Fruit fly (Drosophila melanogaster) whole organism, embryonic: ENCODE measurements around the gene CG9107.

Source experiments
- Asciz ChIP-seq: fragments of 200-800 bp; sonication (Bioruptor generic); optimal IDR thresholded peaks from 2 replicates; lab custom pipeline; 2017; ENCODE audit warnings: missing biosample characterization, mild to moderate bottlenecking, missing genetic modification characterization, missing genetic modification reagents
- BEAF-32 ChIP-seq: fragments of 200-800 bp; sonication (Bioruptor generic); optimal IDR thresholded peaks from 3 replicates; lab custom pipeline; 2017; ENCODE audit warnings: missing biosample characterization, missing genetic modification characterization, mild to moderate bottlenecking, moderate library complexity, missing genetic modification reagents
- CG1233 ChIP-seq: fragments of 200-800 bp; sonication (Bioruptor generic); optimal IDR thresholded peaks from 4 replicates; lab custom pipeline; 2018; ENCODE audit warnings: missing biosample characterization, mild to moderate bottlenecking, missing genetic modification characterization
- CG12659 ChIP-seq: fragments of 200-800 bp; sonication (Bioruptor generic); optimal IDR thresholded peaks from 3 replicates; lab custom pipeline; 2017; ENCODE audit warnings: mild to moderate bottlenecking, missing biosample characterization, missing genetic modification reagents, missing genetic modification characterization
- CG13424 ChIP-seq: fragments of 200-800 bp; sonication (Bioruptor generic); optimal IDR thresholded peaks from 2 replicates; lab custom pipeline; 2019; ENCODE audit warnings: missing biosample characterization, mild to moderate bottlenecking, missing genetic modification characterization, moderate library complexity
- CG13894 ChIP-seq: fragments of 200-800 bp; sonication (Bioruptor generic); optimal IDR thresholded peaks from 3 replicates; lab custom pipeline; 2018; ENCODE audit warnings: missing biosample characterization, mild to moderate bottlenecking, missing genetic modification characterization, moderate library complexity
- CG15601 ChIP-seq: fragments of 200-800 bp; sonication (Bioruptor generic); optimal IDR thresholded peaks from 3 replicates; lab custom pipeline; 2019; ENCODE audit warnings: missing biosample characterization, mild to moderate bottlenecking, missing genetic modification characterization, moderate library complexity
- CG17829 ChIP-seq: fragments of 200-800 bp; optimal IDR thresholded peaks from 2 replicates; lab custom pipeline; 2019; ENCODE audit warnings: missing biosample characterization, mild to moderate bottlenecking, missing genetic modification characterization, moderate library complexity
- CG18476 ChIP-seq: fragments of 200-800 bp; sonication (Bioruptor generic); optimal IDR thresholded peaks from 2 replicates; lab custom pipeline; 2016; ENCODE audit warnings: missing biosample characterization, mild to moderate bottlenecking, missing genetic modification characterization
- CG18764 ChIP-seq: fragments of 200-800 bp; sonication (Bioruptor generic); optimal IDR thresholded peaks from 3 replicates; lab custom pipeline; 2016; ENCODE audit warnings: missing biosample characterization, missing genetic modification characterization
- CG30403 ChIP-seq: fragments of 200-800 bp; sonication (Bioruptor generic); optimal IDR thresholded peaks from 3 replicates; lab custom pipeline; 2016; ENCODE audit warnings: missing biosample characterization, missing genetic modification characterization
- CG32532 ChIP-seq: fragments of 200-800 bp; sonication (Bioruptor generic); IDR thresholded peaks from 2 replicates; pipeline ENCODE4 v1.3.6; 2022; ENCODE audit warnings: missing biosample characterization, missing genetic modification characterization
- CG3838 ChIP-seq: fragments of 200-800 bp; sonication (Bioruptor generic); optimal IDR thresholded peaks from 3 replicates; lab custom pipeline; 2016; ENCODE audit warnings: missing biosample characterization, missing genetic modification characterization
- CG3995 ChIP-seq: fragments of 200-800 bp; sonication (Bioruptor generic); optimal IDR thresholded peaks from 3 replicates; lab custom pipeline; 2016; ENCODE audit warnings: missing biosample characterization, missing genetic modification characterization
- CG4707 ChIP-seq: fragments of 200-800 bp; sonication (Bioruptor generic); optimal IDR thresholded peaks from 2 replicates; lab custom pipeline; 2018; ENCODE audit warnings: missing biosample characterization, mild to moderate bottlenecking, missing genetic modification characterization, moderate library complexity
- CG6272 ChIP-seq: fragments of 200-800 bp; sonication (Bioruptor generic); IDR thresholded peaks from 2 replicates; pipeline ENCODE4 v1.3.6; 2022; ENCODE audit warnings: missing biosample characterization, missing genetic modification characterization
- CG8478 ChIP-seq: fragments of >200 bp; optimal IDR thresholded peaks from 2 replicates; lab custom pipeline; 2018
- CG8765 ChIP-seq: fragments of 200-800 bp; sonication (Bioruptor generic); IDR thresholded peaks from 2 replicates; pipeline ENCODE4 v1.3.6; 2022; ENCODE audit warnings: missing biosample characterization, missing genetic modification characterization
- Camta ChIP-seq: fragments of 200-800 bp; sonication (Bioruptor generic); optimal IDR thresholded peaks from 2 replicates; lab custom pipeline; 2016; ENCODE audit warnings: missing biosample characterization, missing genetic modification characterization
- CkIIα-i1 ChIP-seq: fragments of 200-800 bp; sonication (Bioruptor generic); IDR thresholded peaks from 2 replicates; pipeline ENCODE4 v1.3.6; 2022; ENCODE audit warnings: missing biosample characterization, missing genetic modification characterization
- Dad ChIP-seq: fragments of 200-800 bp; sonication (Bioruptor generic); optimal IDR thresholded peaks from 3 replicates; lab custom pipeline; 2016; ENCODE audit warnings: missing biosample characterization, missing genetic modification characterization
- Dip2 ChIP-seq: fragments of 200-800 bp; sonication (Bioruptor generic); IDR thresholded peaks from 2 replicates; pipeline ENCODE4 v1.3.6; 2022; ENCODE audit warnings: missing biosample characterization, missing genetic modification characterization
- ERR ChIP-seq: fragments of 200-800 bp; sonication (Bioruptor generic); optimal IDR thresholded peaks from 2 replicates; lab custom pipeline; 2016; ENCODE audit warnings: missing biosample characterization, missing genetic modification characterization
- Ets97D ChIP-seq: fragments of 200-800 bp; sonication (Bioruptor generic); optimal IDR thresholded peaks from 3 replicates; lab custom pipeline; 2016; ENCODE audit warnings: missing biosample characterization, missing genetic modification characterization
- HHEX ChIP-seq: fragments of 200-800 bp; sonication (Bioruptor generic); optimal IDR thresholded peaks from 3 replicates; lab custom pipeline; 2017; ENCODE audit warnings: missing biosample characterization, mild to moderate bottlenecking, missing genetic modification characterization, missing genetic modification reagents
- HLHmδ ChIP-seq: fragments of 200-800 bp; sonication (Bioruptor generic); optimal IDR thresholded peaks from 2 replicates; lab custom pipeline; 2018; ENCODE audit warnings: missing biosample characterization, mild to moderate bottlenecking, missing genetic modification characterization, moderate library complexity
- Hmr ChIP-seq: fragments of 200-800 bp; sonication (Bioruptor generic); optimal IDR thresholded peaks from 3 replicates; lab custom pipeline; 2017; ENCODE audit warnings: mild to moderate bottlenecking, missing biosample characterization, missing genetic modification reagents, missing genetic modification characterization
- Hr3 ChIP-seq: fragments of 200-800 bp; sonication (Bioruptor generic); optimal IDR thresholded peaks from 3 replicates; lab custom pipeline; 2016; ENCODE audit warnings: missing biosample characterization, missing genetic modification characterization
- Myb ChIP-seq: fragments of 200-800 bp; sonication (Bioruptor generic); optimal IDR thresholded peaks from 2 replicates; lab custom pipeline; 2016; ENCODE audit warnings: missing biosample characterization, missing genetic modification characterization
- Six4 ChIP-seq: fragments of 200-800 bp; sonication (Bioruptor generic); optimal IDR thresholded peaks from 2 replicates; lab custom pipeline; 2016; ENCODE audit warnings: missing biosample characterization, missing genetic modification characterization
- Sry-δ ChIP-seq: fragments of 200-800 bp; sonication (Bioruptor generic); optimal IDR thresholded peaks from 2 replicates; lab custom pipeline; 2016; ENCODE audit warnings: missing biosample characterization, missing genetic modification characterization
- Stat92E ChIP-seq, 3 experiments: fragments of >200 bp in 2 of 3; fragments of 200-800 bp in 1 of 3; sonication (Bioruptor generic) in 1 of 3; optimal IDR thresholded peaks; 2 replicates each; lab custom pipeline; 2017 to 2019; ENCODE audit warnings: missing biosample characterization in 3 of 3, missing genetic modification characterization in 3 of 3, mild to moderate bottlenecking in 1 of 3, moderate library complexity in 1 of 3
- Taf1 ChIP-seq: fragments of 200-800 bp; sonication (Bioruptor generic); IDR thresholded peaks from 2 replicates; pipeline ENCODE4 v1.3.6; 2022; ENCODE audit warnings: missing biosample characterization, missing genetic modification characterization
- ewg ChIP-seq: fragments of 200-800 bp; sonication (Bioruptor generic); optimal IDR thresholded peaks from 3 replicates; lab custom pipeline; 2017; ENCODE audit warnings: mild to moderate bottlenecking, missing biosample characterization, missing genetic modification reagents, missing genetic modification characterization
- gcm2 ChIP-seq: fragments of 200-800 bp; sonication (Bioruptor generic); optimal IDR thresholded peaks from 2 replicates; lab custom pipeline; 2016; ENCODE audit warnings: missing biosample characterization, missing genetic modification characterization
- gfzf ChIP-seq: fragments of 200-800 bp; sonication (Bioruptor generic); optimal IDR thresholded peaks from 2 replicates; lab custom pipeline; 2016; ENCODE audit warnings: missing biosample characterization, mild to moderate bottlenecking, missing genetic modification characterization, moderate library complexity
- ken ChIP-seq: fragments of 200-800 bp; sonication (Bioruptor generic); IDR thresholded peaks from 3 replicates; pipeline ENCODE4 v1.3.6; 2022; ENCODE audit warnings: missing biosample characterization, missing genetic modification characterization
- lab ChIP-seq: fragments of 200-800 bp; sonication (Bioruptor generic); optimal IDR thresholded peaks from 3 replicates; lab custom pipeline; 2017; ENCODE audit warnings: missing biosample characterization, missing genetic modification characterization, mild to moderate bottlenecking, moderate library complexity, missing genetic modification reagents
- mirr ChIP-seq: fragments of 200-800 bp; sonication (Bioruptor generic); optimal IDR thresholded peaks from 3 replicates; lab custom pipeline; 2018; ENCODE audit warnings: missing biosample characterization, mild to moderate bottlenecking, missing genetic modification characterization
- org-1 ChIP-seq: fragments of 200-800 bp; sonication (Bioruptor generic); optimal IDR thresholded peaks from 2 replicates; lab custom pipeline; 2017; ENCODE audit warnings: missing biosample characterization, missing genetic modification characterization
- pfk ChIP-seq: fragments of 200-800 bp; sonication (Bioruptor generic); optimal IDR thresholded peaks from 2 replicates; lab custom pipeline; 2018; ENCODE audit warnings: missing biosample characterization, mild to moderate bottlenecking, missing genetic modification characterization, moderate library complexity
- prd ChIP-seq, 3 experiments: fragments of >200 bp in 2 of 3; fragments of 200-800 bp in 1 of 3; sonication (Bioruptor generic) in 1 of 3; optimal IDR thresholded peaks in 2 of 3; IDR thresholded peaks in 1 of 3; 2 replicates in 2 of 3; 3 replicates in 1 of 3; pipeline versions ENCODE4 v1.3.6 to Lab custom; 2017 to 2022; ENCODE audit warnings: missing biosample characterization in 1 of 3, missing genetic modification characterization in 1 of 3
- pzg ChIP-seq: fragments of 200-800 bp; sonication (Bioruptor generic); optimal IDR thresholded peaks from 3 replicates; lab custom pipeline; 2018; ENCODE audit warnings: missing biosample characterization, mild to moderate bottlenecking, missing genetic modification characterization, moderate library complexity
- run ChIP-seq: fragments of 200-800 bp; sonication (Bioruptor generic); optimal IDR thresholded peaks from 3 replicates; lab custom pipeline; 2018; ENCODE audit warnings: missing biosample characterization, mild to moderate bottlenecking, missing genetic modification characterization
- sens ChIP-seq: fragments of 200-800 bp; sonication (Bioruptor generic); peaks from one replicate; lab custom pipeline; 2016; ENCODE audit warnings: missing biosample characterization, missing genetic modification characterization
- slbo ChIP-seq: fragments of 200-800 bp; sonication (Bioruptor generic); IDR thresholded peaks from 2 replicates; pipeline ENCODE4 v1.3.6; 2022; ENCODE audit warnings: missing biosample characterization, missing genetic modification characterization
- tio ChIP-seq: fragments of 200-800 bp; sonication (Bioruptor generic); optimal IDR thresholded peaks from 2 replicates; lab custom pipeline; 2017; ENCODE audit warnings: missing biosample characterization, missing genetic modification characterization, inconsistent platforms
- tll ChIP-seq, 2 experiments: fragments of 200-800 bp in 1 of 2; fragments of >200 bp in 1 of 2; sonication (Bioruptor generic) in 1 of 2; optimal IDR thresholded peaks; 2 replicates each; lab custom pipeline; 2017 to 2019; ENCODE audit warnings: missing biosample characterization in 2 of 2, missing genetic modification characterization in 2 of 2, mild to moderate bottlenecking in 1 of 2, moderate library complexity in 1 of 2
- vfl ChIP-seq: fragments of 200-800 bp; sonication (Bioruptor generic); optimal IDR thresholded peaks from 2 replicates; lab custom pipeline; 2016; ENCODE audit warnings: missing biosample characterization, missing genetic modification characterization
- wek ChIP-seq: fragments of 200-800 bp; sonication (Bioruptor generic); optimal IDR thresholded peaks from 3 replicates; lab custom pipeline; 2018; ENCODE audit warnings: missing biosample characterization, mild to moderate bottlenecking, missing genetic modification characterization, moderate library complexity

CG9107 gene

dm6 chr2L:5980862-5981432 is 43.4 kb downstream of the CG9107 start, which contains the start of gene chic (continued):
- TF ChIP-seq pfk (GFP tag; lab: Kevin White, UChicago) (peak; percentile 29), gfzf (GFP tag; lab: Kevin White, UChicago) (peak; percentile 68), Taf1 (GFP tag; lab: Robert Waterston, UW) (no peak), HLHmδ (GFP tag; lab: Kevin White, UChicago) (peak; percentile 67), CG17829 (tag; lab: Kevin White, UChicago) (peak; percentile 21), CG15601 (no peak), HHEX (no peak), gcm2 (GFP tag; lab: Kevin White, UChicago) (no peak), CG18764 (GFP tag; lab: Kevin White, UChicago) (no peak), Hmr (GFP tag; lab: Kevin White, UChicago) (peak; percentile 34), wek (GFP tag; lab: Kevin White, UChicago) (peak; percentile 3), prd (optimal IDR thresholded peaks at IDR 0.05; lab: Kevin White, UChicago) (no peak), prd (GFP tag; IDR thresholded peaks at IDR 0.05; lab: Robert Waterston, UW) (no peak), mirr (GFP tag; lab: Kevin White, UChicago) (no peak), Six4 (GFP tag; lab: Kevin White, UChicago) (no peak), ken (GFP tag; lab: Robert Waterston, UW) (no peak), Myb (no peak), vfl (GFP tag; lab: Kevin White, UChicago) (peak; percentile 8), Ets97D (peak; percentile 23), CG1233 (GFP tag; lab: Kevin White, UChicago) (no peak), CG6272 (GFP tag; lab: Robert Waterston, UW) (0 out of 2 replicates have a peak, but pooled peaks have one; percentile 10), lab (GFP tag; lab: Kevin White, UChicago) (peak; percentile 23), tio (GFP tag; lab: Kevin White, UChicago) (no peak), CG3838 (GFP tag; lab: Kevin White, UChicago) (no peak), slbo (GFP tag; lab: Robert Waterston, UW) (no peak), CG30403 (GFP tag; lab: Kevin White, UChicago) (peak; percentile 6), Camta (GFP tag; lab: Kevin White, UChicago) (peak; percentile 36), CG12659 (GFP tag; lab: Kevin White, UChicago) (peak; percentile 14), Asciz (GFP tag; lab: Kevin White, UChicago) (peak; percentile 13), CG3995 (GFP tag; lab: Kevin White, UChicago) (peak; percentile 90), CG13894 (tag; lab: Kevin White, UChicago) (peak; percentile 55), CG18476 (peak; percentile 11), Stat92E (GFP tag; optimal IDR thresholded peaks at IDR 0.05; lab: Kevin White, UChicago) (peak in 1 of 3 experiments; percentile 93), run (tag; lab: Kevin White, UChicago) (no peak), CG4707 (GFP tag; lab: Kevin White, UChicago) (peak; percentile 1), Sry-δ (GFP tag; lab: Kevin White, UChicago) (peak; percentile 20), CG8765 (no peak), CG32532 (GFP tag; lab: Robert Waterston, UW) (no peak), CG8478 (lab: Kevin White, UChicago) (peak; percentile 28), sens (GFP tag; lab: Kevin White, UChicago) (peak; percentile 64), CkIIα-i1 (GFP tag; lab: Robert Waterston, UW) (no peak), Dip2 (GFP tag; lab: Robert Waterston, UW) (no peak), org-1 (peak; percentile 5), pzg (GFP tag; lab: Kevin White, UChicago) (peak; percentile 85), Dad (GFP tag; lab: Kevin White, UChicago) (peak; percentile 13), ERR (GFP tag; lab: Kevin White, UChicago) (peak; percentile 3), Hr3 (GFP tag; lab: Kevin White, UChicago) (peak; percentile 6), ewg (no peak), tll (GFP tag; optimal IDR thresholded peaks at IDR 0.05; lab: Kevin White, UChicago) (no peak), CG13424 (tag; lab: Kevin White, UChicago) (peak; percentile 37), BEAF-32 (GFP tag; lab: Kevin White, UChicago) (peak; percentile 22)
